Worm (Caenorhabditis elegans) whole organism, L2 larva: ENCODE data around the gene Y82E9BL.1.

Experiments used
- F13H6.1 ChIP-seq: sonication (generic microtip); optimal IDR thresholded peaks from 2 replicates; lab custom pipeline; 2016; ENCODE audit warnings: missing genetic modification characterization, missing compliant biosample characterization
- aly-2 ChIP-seq: fragments of 150-350 bp; optimal IDR thresholded peaks from 2 replicates; lab custom pipeline; 2014; ENCODE audit warnings: missing biosample characterization, missing genetic modification characterization
- lin-13 ChIP-seq: fragments of 150-350 bp; optimal IDR thresholded peaks from 2 replicates; lab custom pipeline; 2014; ENCODE audit warnings: missing biosample characterization, missing genetic modification reagents, missing genetic modification characterization
- nhr-77 ChIP-seq: fragments of 150-350 bp; optimal IDR thresholded peaks from 2 replicates; lab custom pipeline; 2014; ENCODE audit warnings: missing biosample characterization, missing genetic modification characterization
- peb-1 ChIP-seq: fragments of 150-350 bp; optimal IDR thresholded peaks from 2 replicates; lab custom pipeline; 2014; ENCODE audit warnings: missing biosample characterization, missing genetic modification characterization
- skn-1 ChIP-seq: sonication (generic microtip); optimal IDR thresholded peaks from 2 replicates; lab custom pipeline; 2017; ENCODE audit warnings: missing biosample characterization, missing genetic modification characterization
- sma-9 ChIP-seq, 2 experiments: fragments of 150-350 bp in 1 of 2; sonication (generic microtip) in 1 of 2; optimal IDR thresholded peaks; 2 replicates each; lab custom pipeline; 2014 to 2016; ENCODE audit warnings: missing genetic modification characterization in 2 of 2, mild to moderate bottlenecking in 1 of 2, missing biosample characterization in 1 of 2, missing compliant biosample characterization in 1 of 2, missing genetic modification reagents in 1 of 2, moderate library complexity in 1 of 2
- snpc-4 ChIP-seq: fragments of 150-350 bp; optimal IDR thresholded peaks from 2 replicates; lab custom pipeline; 2014; ENCODE audit warnings: missing biosample characterization, missing genetic modification characterization
- ztf-11 ChIP-seq: sonication (generic microtip); optimal IDR thresholded peaks from 2 replicates; lab custom pipeline; 2017; ENCODE audit warnings: missing biosample characterization, missing genetic modification characterization

ce11 chrIII:1374355-1374807 lies 19.2 kb upstream of the Y82E9BL.1 start, which contains the start of gene Y82E9BR.20:
- TF ChIP-seq sma-9 (GFP tag; optimal IDR thresholded peaks at IDR 0.05; lab: Kevin White, UChicago) (no peak), sma-9 (tag; optimal IDR thresholded peaks at IDR 0.05; lab: Kevin White, UChicago) (no peak), F13H6.1 (tag; lab: Kevin White, UChicago) (no peak), skn-1 (tag; lab: Kevin White, UChicago) (no peak), ztf-11 (no peak), aly-2 (no peak), snpc-4 (tag; lab: Kevin White, UChicago) (no peak), lin-13 (GFP tag; lab: Kevin White, UChicago) (no peak), peb-1 (tag; lab: Kevin White, UChicago) (no peak), nhr-77 (tag; lab: Kevin White, UChicago) (no peak)
